Worm (Caenorhabditis elegans) whole organism, L2 larva: ENCODE measurements around the gene T06A1.1.

Experiments used
- C34F6.9 ChIP-seq: fragments of 150-350 bp; optimal IDR thresholded peaks from 2 replicates; lab custom pipeline; 2014; ENCODE audit warnings: missing biosample characterization, missing genetic modification characterization
- Y55F3AM.14 ChIP-seq: fragments of 200-800 bp; sonication (Bioruptor generic); optimal IDR thresholded peaks from 2 replicates; lab custom pipeline; 2018; ENCODE audit warnings: mild to moderate bottlenecking, missing genetic modification characterization, missing compliant biosample characterization
- alr-1 ChIP-seq: fragments of 150-350 bp; optimal IDR thresholded peaks from 2 replicates; lab custom pipeline; 2014; ENCODE audit warnings: missing biosample characterization, missing genetic modification characterization
- aly-2 ChIP-seq: fragments of 150-350 bp; optimal IDR thresholded peaks from 2 replicates; lab custom pipeline; 2014; ENCODE audit warnings: missing biosample characterization, missing genetic modification characterization
- ama-1 ChIP-seq: fragments of 150-350 bp; optimal IDR thresholded peaks from 2 replicates; lab custom pipeline; 2018; ENCODE audit warnings: inconsistent platforms
- ceh-16 ChIP-seq: fragments of 150-350 bp; optimal IDR thresholded peaks from 2 replicates; lab custom pipeline; 2014; ENCODE audit warnings: missing biosample characterization, missing genetic modification characterization
- ceh-82 ChIP-seq: fragments of 150-350 bp; optimal IDR thresholded peaks from 2 replicates; lab custom pipeline; 2014; ENCODE audit warnings: missing biosample characterization, missing genetic modification characterization
- crh-2 ChIP-seq: sonication (generic microtip); optimal IDR thresholded peaks from 2 replicates; lab custom pipeline; 2017; ENCODE audit warnings: missing biosample characterization, missing genetic modification characterization
- dmd-4 ChIP-seq: sonication (generic microtip); optimal IDR thresholded peaks from 2 replicates; lab custom pipeline; 2017; ENCODE audit warnings: missing biosample characterization, missing genetic modification characterization
- egl-27 ChIP-seq: sonication (generic microtip); optimal IDR thresholded peaks from 3 replicates; lab custom pipeline; 2017; ENCODE audit warnings: missing biosample characterization, missing genetic modification reagents, missing genetic modification characterization
- fos-1 ChIP-seq: fragments of 150-350 bp; optimal IDR thresholded peaks from 2 replicates; lab custom pipeline; 2014; ENCODE audit warnings: missing biosample characterization, missing genetic modification characterization
- lin-11 ChIP-seq: fragments of 150-350 bp; sonication (generic microtip); optimal IDR thresholded peaks from 2 replicates; lab custom pipeline; 2014; ENCODE audit warnings: missing biosample characterization, missing genetic modification characterization, inconsistent platforms, mixed read lengths
- lin-13 ChIP-seq: fragments of 150-350 bp; optimal IDR thresholded peaks from 2 replicates; lab custom pipeline; 2014; ENCODE audit warnings: missing biosample characterization, missing genetic modification reagents, missing genetic modification characterization
- lin-39 ChIP-seq: fragments of 150-350 bp; optimal IDR thresholded peaks from 2 replicates; lab custom pipeline; 2014; ENCODE audit warnings: missing biosample characterization, missing genetic modification reagents, missing genetic modification characterization
- lsy-2 ChIP-seq, 2 experiments: fragments of 150-350 bp in 1 of 2; sonication (generic microtip) in 1 of 2; optimal IDR thresholded peaks; 2 replicates each; lab custom pipeline; 2014 to 2017; ENCODE audit warnings: missing biosample characterization in 2 of 2, missing genetic modification characterization in 2 of 2
- mdl-1 ChIP-seq, 2 experiments: fragments of 150-350 bp in 1 of 2; sonication (generic microtip) in 1 of 2; optimal IDR thresholded peaks; 2 replicates each; lab custom pipeline; 2017; ENCODE audit warnings: missing biosample characterization in 2 of 2, missing genetic modification characterization in 2 of 2
- nhr-10 ChIP-seq: sonication (generic microtip); optimal IDR thresholded peaks from 2 replicates; lab custom pipeline; 2017; ENCODE audit warnings: missing biosample characterization, missing genetic modification characterization
- nhr-11 ChIP-seq: fragments of 150-350 bp; optimal IDR thresholded peaks from 2 replicates; lab custom pipeline; 2014; ENCODE audit warnings: missing biosample characterization, missing genetic modification characterization
- nhr-12 ChIP-seq: fragments of 150-350 bp; optimal IDR thresholded peaks from 2 replicates; lab custom pipeline; 2014; ENCODE audit warnings: missing biosample characterization, missing genetic modification characterization
- nhr-129 ChIP-seq: fragments of 150-350 bp; optimal IDR thresholded peaks from 2 replicates; lab custom pipeline; 2014; ENCODE audit warnings: missing biosample characterization, missing genetic modification characterization
- nhr-237 ChIP-seq: fragments of 150-350 bp; optimal IDR thresholded peaks from 2 replicates; lab custom pipeline; 2014; ENCODE audit warnings: missing biosample characterization, missing genetic modification characterization
- nhr-25 ChIP-seq: fragments of 150-350 bp; sonication (generic microtip); optimal IDR thresholded peaks from 3 replicates; lab custom pipeline; 2014; ENCODE audit warnings: missing biosample characterization, missing genetic modification characterization
- nhr-6 ChIP-seq: fragments of 150-350 bp; optimal IDR thresholded peaks from 2 replicates; lab custom pipeline; 2014; ENCODE audit warnings: missing biosample characterization, missing genetic modification characterization
- nhr-77 ChIP-seq: fragments of 150-350 bp; optimal IDR thresholded peaks from 2 replicates; lab custom pipeline; 2014; ENCODE audit warnings: missing biosample characterization, missing genetic modification characterization
- peb-1 ChIP-seq: fragments of 150-350 bp; optimal IDR thresholded peaks from 2 replicates; lab custom pipeline; 2014; ENCODE audit warnings: missing biosample characterization, missing genetic modification characterization
- sem-4 ChIP-seq: fragments of 150-350 bp; optimal IDR thresholded peaks from 2 replicates; lab custom pipeline; 2014; ENCODE audit warnings: missing biosample characterization, missing genetic modification reagents, missing genetic modification characterization
- skn-1 ChIP-seq: sonication (generic microtip); optimal IDR thresholded peaks from 2 replicates; lab custom pipeline; 2017; ENCODE audit warnings: missing biosample characterization, missing genetic modification characterization
- sma-3 ChIP-seq: sonication (generic microtip); optimal IDR thresholded peaks from 2 replicates; lab custom pipeline; 2016; ENCODE audit warnings: missing genetic modification reagents, missing genetic modification characterization, missing compliant biosample characterization
- sma-9 ChIP-seq, 2 experiments: fragments of 150-350 bp in 1 of 2; sonication (generic microtip) in 1 of 2; optimal IDR thresholded peaks; 2 replicates each; lab custom pipeline; 2014 to 2016; ENCODE audit warnings: missing genetic modification characterization in 2 of 2, mild to moderate bottlenecking in 1 of 2, missing biosample characterization in 1 of 2, missing compliant biosample characterization in 1 of 2, missing genetic modification reagents in 1 of 2, moderate library complexity in 1 of 2
- snpc-4 ChIP-seq: fragments of 150-350 bp; optimal IDR thresholded peaks from 2 replicates; lab custom pipeline; 2014; ENCODE audit warnings: missing biosample characterization, missing genetic modification characterization
- unc-39 ChIP-seq: fragments of 150-350 bp; optimal IDR thresholded peaks from 2 replicates; lab custom pipeline; 2014; ENCODE audit warnings: missing biosample characterization, missing genetic modification characterization
- unc-55 ChIP-seq: fragments of 150-350 bp; sonication (generic microtip); optimal IDR thresholded peaks from 3 replicates; lab custom pipeline; 2014; ENCODE audit warnings: missing biosample characterization, missing genetic modification reagents, missing genetic modification characterization
- unc-62 ChIP-seq: fragments of 150-350 bp; optimal IDR thresholded peaks from 2 replicates; lab custom pipeline; 2014; ENCODE audit warnings: missing biosample characterization, missing genetic modification reagents, missing genetic modification characterization
- ztf-1 ChIP-seq: fragments of 200-800 bp; sonication (Bioruptor generic); conservative IDR thresholded peaks from 2 replicates; pipeline ENCODE4 v1.3.6; 2022; ENCODE audit warnings: missing genetic modification characterization, missing compliant biosample characterization
- ztf-11 ChIP-seq: sonication (generic microtip); optimal IDR thresholded peaks from 2 replicates; lab custom pipeline; 2017; ENCODE audit warnings: missing biosample characterization, missing genetic modification characterization
- ztf-4 ChIP-seq: fragments of 150-350 bp; optimal IDR thresholded peaks from 2 replicates; lab custom pipeline; 2014; ENCODE audit warnings: missing biosample characterization, missing genetic modification characterization

T06A1.1 gene

DNA sequence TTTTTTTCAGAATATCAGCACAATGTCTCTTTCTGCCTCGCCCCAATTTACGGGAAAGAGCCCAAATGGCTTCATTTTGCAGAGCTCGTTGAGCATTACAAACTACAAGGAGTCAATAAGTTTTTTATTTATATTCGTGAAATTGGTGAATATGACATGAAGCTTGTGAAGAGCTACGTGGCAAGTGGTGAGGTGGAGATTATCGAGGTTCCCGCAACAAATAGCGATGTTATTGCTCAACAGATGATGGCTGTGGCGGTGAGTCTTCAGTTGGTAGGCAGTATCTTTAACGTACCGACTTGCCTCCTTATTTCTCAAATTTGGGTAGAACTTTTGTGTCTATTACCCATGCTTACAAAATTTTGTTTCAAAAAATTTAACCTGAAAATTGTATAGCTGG lies 3.1 kb upstream of the T06A1.1 start:
- TF ChIP-seq snpc-4 (tag; lab: Kevin White, UChicago) (no peak), unc-39 (tag; lab: Kevin White, UChicago) (no peak), nhr-11 (tag; lab: Kevin White, UChicago) (no peak), nhr-77 (no peak), lin-13 (no peak), nhr-12 (no peak), dmd-4 (tag; lab: Kevin White, UChicago) (no peak), unc-62 (GFP tag; lab: Kevin White, UChicago) (no peak), sma-3 (GFP tag; lab: Kevin White, UChicago) (no peak), lin-11 (tag; lab: Kevin White, UChicago) (no peak), ztf-4 (tag; lab: Kevin White, UChicago) (no peak), nhr-10 (tag; lab: Kevin White, UChicago) (no peak), ztf-1 (GFP tag; lab: Robert Waterston, UW) (no peak), aly-2 (tag; lab: Kevin White, UChicago) (no peak)

DNA sequence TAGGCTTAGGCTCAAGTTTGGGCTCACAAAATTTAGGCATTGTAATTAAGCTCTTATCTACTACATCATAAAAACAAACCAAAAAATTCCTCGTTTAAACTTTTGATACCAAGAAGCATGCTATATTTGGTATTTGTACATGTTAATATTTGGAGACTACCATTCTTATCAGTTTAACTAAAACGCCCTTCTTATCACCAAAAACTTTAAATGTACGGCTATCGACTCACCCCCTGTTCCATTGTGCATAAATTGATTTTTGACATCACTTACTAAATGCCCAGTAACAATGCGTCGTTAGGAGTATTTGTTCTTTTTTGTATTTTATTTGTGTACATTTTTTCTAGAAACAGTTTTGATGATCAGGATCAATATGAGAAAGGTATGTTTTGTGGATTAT lies 1.6 kb upstream of the T06A1.1 start, which contains the start of gene T06A1.5:
Gene T06A1.5, plus strand, starts transcription at position 209 of the 400 bp plus-strand sequence.
- peak; percentile 84 for TF ChIP-seq fos-1 (tag; lab: Kevin White, UChicago)
- no peak for TF ChIP-seq nhr-25
- TF ChIP-seq sma-9 (GFP tag; optimal IDR thresholded peaks at IDR 0.05; lab: Kevin White, UChicago): peak; percentile 45
- TF ChIP-seq sma-9 (tag; optimal IDR thresholded peaks at IDR 0.05; lab: Kevin White, UChicago): no peak
- TF ChIP-seq crh-2: no peak

DNA sequence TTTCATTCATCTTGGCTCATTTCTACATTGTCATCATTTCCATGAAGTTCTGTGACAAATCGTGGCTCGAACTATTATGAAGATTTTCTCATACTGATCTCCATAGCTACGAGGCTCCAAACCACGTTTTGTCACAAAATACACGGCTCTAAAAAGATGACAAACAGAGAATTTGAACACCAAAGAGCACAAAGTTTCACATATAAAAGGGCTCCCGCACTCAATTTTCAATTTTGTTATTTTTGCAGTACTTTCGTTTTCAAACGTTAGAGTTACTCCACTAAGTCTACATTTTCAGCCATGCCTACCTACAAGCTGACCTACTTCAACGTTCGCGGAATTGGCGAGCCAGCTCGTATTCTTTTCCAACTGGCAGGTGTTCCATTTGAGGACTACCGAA lies 4.1 kb downstream of the T06A1.1 start, which contains the start of gene gst-37:
Gene gst-37, plus strand, starts transcription at position 301 of the 400 bp plus-strand sequence.
- no peak for TF ChIP-seq unc-39 (tag; lab: Kevin White, UChicago)
- no peak for TF ChIP-seq lsy-2 (tag; optimal IDR thresholded peaks at IDR 0.05; lab: Kevin White, UChicago)
- TF ChIP-seq alr-1: no peak
- TF ChIP-seq ama-1 (lab: Kevin White, UChicago): no peak
- TF ChIP-seq ztf-1 (GFP tag; lab: Robert Waterston, UW): no peak
- no peak for TF ChIP-seq aly-2 (tag; lab: Kevin White, UChicago)
- TF ChIP-seq egl-27: no peak
- TF ChIP-seq nhr-12: no peak
- TF ChIP-seq unc-55 (GFP tag; lab: Kevin White, UChicago): no peak
- TF ChIP-seq skn-1 (tag; lab: Kevin White, UChicago): no peak
- no peak for TF ChIP-seq nhr-11 (tag; lab: Kevin White, UChicago)
- no peak for TF ChIP-seq nhr-237 (tag; lab: Kevin White, UChicago)
- no peak for TF ChIP-seq ztf-4 (tag; lab: Kevin White, UChicago)
- TF ChIP-seq mdl-1 (tag; optimal IDR thresholded peaks at IDR 0.05; lab: Kevin White, UChicago): no peak
- TF ChIP-seq sem-4 (tag; lab: Kevin White, UChicago): no peak
- TF ChIP-seq C34F6.9 (tag; lab: Kevin White, UChicago): no peak
- TF ChIP-seq lin-39 (tag; lab: Kevin White, UChicago): no peak
- no peak for TF ChIP-seq nhr-129
- TF ChIP-seq peb-1 (tag; lab: Kevin White, UChicago): no peak

DNA sequence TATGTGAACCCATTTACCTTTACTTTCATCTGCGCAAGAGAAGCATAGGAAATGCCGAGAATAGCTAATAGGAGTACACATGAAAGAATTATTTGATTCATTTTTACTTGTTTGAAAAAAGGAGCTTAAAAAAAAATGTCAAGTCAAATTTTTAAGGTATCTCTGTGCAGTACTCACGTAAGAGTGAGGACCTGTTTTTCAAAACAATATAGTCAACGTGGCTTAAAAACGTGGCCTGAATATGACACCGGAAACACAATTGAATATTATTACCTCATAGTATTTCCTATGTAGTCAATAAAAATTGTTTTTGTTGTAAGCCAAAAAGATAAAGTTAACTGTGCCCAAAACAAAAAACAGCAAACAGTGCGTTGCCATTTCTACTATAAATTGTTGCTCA lies 5.3 kb downstream of the T06A1.1 start, which contains the start of gene Y32G9A.12:
Gene Y32G9A.12, minus strand, starts transcription at position 101 of the 400 bp plus-strand sequence.
- TF ChIP-seq ceh-16 (no peak), nhr-25 (no peak), egl-27 (no peak), nhr-6 (tag; lab: Kevin White, UChicago) (no peak), ceh-82 (no peak), nhr-11 (tag; lab: Kevin White, UChicago) (no peak), nhr-10 (tag; lab: Kevin White, UChicago) (no peak), sma-9 (GFP tag; optimal IDR thresholded peaks at IDR 0.05; lab: Kevin White, UChicago) (no peak), sma-9 (tag; optimal IDR thresholded peaks at IDR 0.05; lab: Kevin White, UChicago) (no peak), ztf-4 (tag; lab: Kevin White, UChicago) (no peak), nhr-12 (no peak), aly-2 (tag; lab: Kevin White, UChicago) (no peak), lin-39 (tag; lab: Kevin White, UChicago) (no peak), sem-4 (tag; lab: Kevin White, UChicago) (no peak), C34F6.9 (tag; lab: Kevin White, UChicago) (no peak), Y55F3AM.14 (GFP tag; lab: Kevin White, UChicago) (no peak), unc-62 (GFP tag; lab: Kevin White, UChicago) (no peak), nhr-129 (no peak), ztf-11 (tag; lab: Kevin White, UChicago) (no peak)
